Fruit fly (Drosophila melanogaster): Measurements from ENCODE around the gene Alp11.

Gene Alp11

DNA sequence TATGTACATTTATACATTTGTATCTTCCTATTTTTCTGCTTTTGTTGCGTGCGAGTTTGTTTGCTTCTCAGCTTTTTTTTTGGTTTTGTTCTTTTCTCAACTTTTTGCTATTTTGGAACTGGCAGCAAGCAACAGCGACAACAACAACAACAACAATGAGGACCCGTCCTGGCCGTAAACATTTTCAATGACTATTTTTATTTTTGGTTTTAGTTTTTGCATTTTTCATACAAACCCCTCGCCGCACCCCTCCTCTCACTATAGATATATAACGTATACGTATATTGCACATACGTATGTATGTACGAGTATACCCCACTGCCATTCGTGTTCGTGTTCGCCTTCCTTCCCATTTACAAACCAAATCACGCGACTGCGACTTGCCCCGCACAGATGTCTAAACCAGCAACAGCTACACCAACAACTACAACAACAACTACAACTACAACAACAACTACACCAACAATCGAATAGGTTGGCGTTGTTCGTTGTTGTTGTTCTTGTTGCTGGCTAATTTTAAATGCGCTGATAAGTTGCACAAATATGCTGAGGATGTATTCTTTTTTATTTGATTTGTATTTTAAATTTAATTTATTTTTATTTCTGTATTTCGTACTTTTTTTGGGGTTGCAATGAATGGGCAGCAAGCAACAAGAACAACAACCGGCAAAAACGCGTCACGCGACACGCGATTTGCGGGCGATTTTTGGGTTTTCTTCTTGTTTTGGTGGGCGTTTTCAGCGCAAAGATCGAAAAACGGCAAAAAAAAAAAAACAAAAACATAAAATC is 33.1 kb downstream of the Alp11 start:
- TF ChIP-seq CG8765 (GFP tag; IDR thresholded peaks at IDR 0.05) (no peak), Drgx (GFP tag; IDR thresholded peaks at IDR 0.05) (peak; percentile 61), psq (GFP tag; optimal IDR thresholded peaks at IDR 0.05) (no peak), oc (tag; optimal IDR thresholded peaks at IDR 0.05) (no peak), CG4360 (GFP tag; IDR thresholded peaks at IDR 0.05) (peak; percentile 34; the same call in 1 of the 2 replicates), br (optimal IDR thresholded peaks at IDR 0.05) (no peak), Hmr (GFP tag; optimal IDR thresholded peaks at IDR 0.05) (no peak), CG8359 (GFP tag; optimal IDR thresholded peaks at IDR 0.05; ENCODE audit: borderline replicate concordance) (peak; percentile 94), bsh (GFP tag; optimal IDR thresholded peaks at IDR 0.05) (peak in 1 of 2 experiments; percentile 54), CG11504 (tag; optimal IDR thresholded peaks at IDR 0.05) (peak; percentile 26), sim (GFP tag; IDR thresholded peaks at IDR 0.05) (no peak), CG3847 (GFP tag; IDR thresholded peaks at IDR 0.05) (no peak), HLH54F (GFP tag; optimal IDR thresholded peaks at IDR 0.05) (no peak), Ets65A (GFP tag) (no peak), CG34422 (GFP tag; IDR thresholded peaks at IDR 0.05) (no peak), ham (GFP tag; IDR thresholded peaks at IDR 0.05) (no peak), Lhr (GFP tag; optimal IDR thresholded peaks at IDR 0.05) (no peak), CG15011 (GFP tag; optimal IDR thresholded peaks at IDR 0.05) (no peak), CG7963 (GFP tag; IDR thresholded peaks at IDR 0.05; ENCODE audit: partially characterized antibody) (no peak), nom (GFP tag; optimal IDR thresholded peaks at IDR 0.05) (peak; percentile 4), aop (GFP tag; IDR thresholded peaks at IDR 0.05) (no peak)

DNA sequence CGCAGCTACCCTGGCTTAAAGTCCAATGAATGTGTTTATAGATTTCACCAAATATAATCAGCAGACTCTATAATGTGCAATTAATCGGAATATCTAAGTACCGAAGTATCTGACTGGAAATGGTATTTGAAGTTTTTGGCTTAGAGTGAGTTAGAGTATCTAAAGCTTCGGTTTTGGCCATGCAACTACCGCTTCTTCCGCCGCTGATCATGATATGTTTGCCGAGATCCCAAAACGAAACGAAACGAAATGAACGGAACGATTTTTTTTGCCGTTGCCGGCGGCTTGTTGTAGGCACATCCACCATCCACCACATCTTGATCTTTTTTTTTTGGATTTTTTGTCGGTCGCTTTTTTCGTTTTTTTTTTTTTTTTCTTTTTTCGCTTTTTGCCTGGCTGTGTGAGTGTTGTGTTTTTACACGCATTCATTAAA is 35.5 kb downstream of the Alp11 start:
- peak; percentile 74 for TF ChIP-seq CG9215 (GFP tag; IDR thresholded peaks at IDR 0.05)
- no peak for TF ChIP-seq fru (optimal IDR thresholded peaks at IDR 0.05)
- peak; percentile 82 for TF ChIP-seq esg (GFP tag; conservative IDR thresholded peaks at IDR 0.05)
- TF ChIP-seq Blimp-1 (GFP tag; optimal IDR thresholded peaks at IDR 0.05) = peak; percentile 67
- peak; percentile 33 for TF ChIP-seq CG8281 (tag; optimal IDR thresholded peaks at IDR 0.05)
- TF ChIP-seq CG7987 (GFP tag; optimal IDR thresholded peaks at IDR 0.05) = peak; percentile 33
- peak; percentile 45 for TF ChIP-seq CG11723 (GFP tag; optimal IDR thresholded peaks at IDR 0.05)
- TF ChIP-seq lab (GFP tag; optimal IDR thresholded peaks at IDR 0.05) = peak; percentile 87
- no peak for TF ChIP-seq Lpt (GFP tag; optimal IDR thresholded peaks at IDR 0.05)
- no peak for TF ChIP-seq bbx (GFP tag; IDR thresholded peaks at IDR 0.05; ENCODE audit: partially characterized antibody)
- TF ChIP-seq CG3847 (GFP tag; IDR thresholded peaks at IDR 0.05) = peak; percentile 85
- peak; percentile 12 for TF ChIP-seq MTF-1 (GFP tag; optimal IDR thresholded peaks at IDR 0.05; ENCODE audit: borderline replicate concordance)
- peak; percentile 66 for TF ChIP-seq jing (GFP tag; optimal IDR thresholded peaks at IDR 0.05)
- TF ChIP-seq cas (GFP tag; IDR thresholded peaks at IDR 0.05) = peak; percentile 75; the same call in 1 of the 2 replicates
- no peak for TF ChIP-seq ac (GFP tag; optimal IDR thresholded peaks at IDR 0.05)
- no peak for TF ChIP-seq pros (GFP tag; optimal IDR thresholded peaks at IDR 0.05)
- TF ChIP-seq CG13894 (tag; optimal IDR thresholded peaks at IDR 0.05) = no peak
- TF ChIP-seq CG2202 (tag; optimal IDR thresholded peaks at IDR 0.05) = no peak
- TF ChIP-seq Dip3 (GFP tag; optimal IDR thresholded peaks at IDR 0.05) = peak; percentile 67
- TF ChIP-seq CG10431 (GFP tag; optimal IDR thresholded peaks at IDR 0.05) = no peak
- no peak for TF ChIP-seq CG34376 (GFP tag; optimal IDR thresholded peaks at IDR 0.05)
- peak; percentile 89 for TF ChIP-seq pnt (GFP tag; optimal IDR thresholded peaks at IDR 0.05)
- peak; percentile 92 for TF ChIP-seq Antp (GFP tag; optimal IDR thresholded peaks at IDR 0.05)
- TF ChIP-seq sima (GFP tag; optimal IDR thresholded peaks at IDR 0.05) = no peak
- TF ChIP-seq Dp (GFP tag; optimal IDR thresholded peaks at IDR 0.05) = no peak
- TF ChIP-seq Aef1 (GFP tag; IDR thresholded peaks at IDR 0.05) = peak; percentile 86
- peak; percentile 42 for TF ChIP-seq Mes4 (GFP tag; optimal IDR thresholded peaks at IDR 0.05)
- TF ChIP-seq Tbp (GFP tag; optimal IDR thresholded peaks at IDR 0.05) = no peak
- TF ChIP-seq CG14050 (GFP tag; IDR thresholded peaks at IDR 0.05) = peak; percentile 79
- no peak for TF ChIP-seq CG16813 (GFP tag; IDR thresholded peaks at IDR 0.05; ENCODE audit: partially characterized antibody)

Measured in whole organism, embryonic.